Worm (Caenorhabditis elegans) whole organism, L3 larva: ENCODE data around the gene cdkl-1.

Source experiments
- ZK546.5 ChIP-seq: sonication (generic microtip); optimal IDR thresholded peaks from 2 replicates; lab custom pipeline; 2017; ENCODE audit warnings: missing biosample characterization, missing genetic modification characterization
- aly-2 ChIP-seq: fragments of 150-350 bp; optimal IDR thresholded peaks from 2 replicates; lab custom pipeline; 2014; ENCODE audit warnings: missing biosample characterization, missing genetic modification characterization
- ama-1 ChIP-seq: fragments of 150-350 bp; optimal IDR thresholded peaks from 2 replicates; lab custom pipeline; 2018
- ceh-16 ChIP-seq: sonication (generic microtip); optimal IDR thresholded peaks from 2 replicates; lab custom pipeline; 2017; ENCODE audit warnings: missing biosample characterization, missing genetic modification characterization
- ceh-28 ChIP-seq: fragments of 150-350 bp; optimal IDR thresholded peaks from 2 replicates; lab custom pipeline; 2014; ENCODE audit warnings: missing biosample characterization, missing genetic modification reagents, missing genetic modification characterization
- ceh-82 ChIP-seq: fragments of 150-350 bp; optimal IDR thresholded peaks from 2 replicates; lab custom pipeline; 2014; ENCODE audit warnings: missing biosample characterization, missing genetic modification characterization
- daf-12 ChIP-seq: fragments of 150-350 bp; optimal IDR thresholded peaks from 2 replicates; lab custom pipeline; 2014; ENCODE audit warnings: missing biosample characterization, missing genetic modification reagents, missing genetic modification characterization
- egl-27 ChIP-seq: sonication (generic microtip); optimal IDR thresholded peaks from 4 replicates; lab custom pipeline; 2017; ENCODE audit warnings: missing biosample characterization, missing genetic modification reagents, missing genetic modification characterization
- egl-5 ChIP-seq: fragments of 150-350 bp; optimal IDR thresholded peaks from 2 replicates; lab custom pipeline; 2017; ENCODE audit warnings: missing biosample characterization, missing genetic modification reagents, missing genetic modification characterization, inconsistent platforms
- elt-1 ChIP-seq: fragments of 150-350 bp; optimal IDR thresholded peaks from 2 replicates; lab custom pipeline; 2014; ENCODE audit warnings: missing biosample characterization, missing genetic modification characterization
- elt-2 ChIP-seq: sonication (generic microtip); optimal IDR thresholded peaks from 2 replicates; lab custom pipeline; 2016; ENCODE audit warnings: missing genetic modification reagents, mild to moderate bottlenecking, missing genetic modification characterization, missing compliant biosample characterization
- elt-3 ChIP-seq, 3 experiments: fragments of 150-350 bp in 1 of 3; sonication (generic microtip) in 2 of 3; optimal IDR thresholded peaks; 2 replicates in 2 of 3; 4 replicates in 1 of 3; lab custom pipeline; 2014 to 2017; ENCODE audit warnings: missing biosample characterization in 3 of 3, missing genetic modification characterization in 3 of 3
- fkh-10 ChIP-seq: sonication (generic microtip); optimal IDR thresholded peaks from 2 replicates; lab custom pipeline; 2017; ENCODE audit warnings: missing biosample characterization, missing genetic modification reagents, missing genetic modification characterization
- fos-1 ChIP-seq: fragments of 150-350 bp; optimal IDR thresholded peaks from 2 replicates; lab custom pipeline; 2014; ENCODE audit warnings: missing biosample characterization, missing genetic modification characterization
- hmg-11 ChIP-seq: sonication (generic microtip); optimal IDR thresholded peaks from 2 replicates; lab custom pipeline; 2016; ENCODE audit warnings: missing genetic modification characterization, missing compliant biosample characterization
- lin-15B ChIP-seq: fragments of 150-350 bp; optimal IDR thresholded peaks from 2 replicates; lab custom pipeline; 2014; ENCODE audit warnings: missing biosample characterization, missing genetic modification characterization
- lin-39 ChIP-seq: fragments of 150-350 bp; optimal IDR thresholded peaks from 2 replicates; lab custom pipeline; 2018; ENCODE audit warnings: missing biosample characterization, missing genetic modification reagents, missing genetic modification characterization
- lsy-12 ChIP-seq: sonication (generic microtip); optimal IDR thresholded peaks from 2 replicates; lab custom pipeline; 2016; ENCODE audit warnings: mild to moderate bottlenecking, missing genetic modification characterization, missing compliant biosample characterization
- mdl-1 ChIP-seq: fragments of 150-350 bp; optimal IDR thresholded peaks from 2 replicates; lab custom pipeline; 2014; ENCODE audit warnings: missing biosample characterization, missing genetic modification characterization
- mml-1 ChIP-seq: fragments of 150-350 bp; sonication (generic microtip); optimal IDR thresholded peaks from 3 replicates; lab custom pipeline; 2014; ENCODE audit warnings: missing biosample characterization, missing genetic modification characterization
- nfya-1 ChIP-seq: sonication (generic microtip); optimal IDR thresholded peaks from 2 replicates; lab custom pipeline; 2017; ENCODE audit warnings: missing genetic modification characterization, mild to moderate bottlenecking, missing compliant biosample characterization, antibody characterized with exemption, moderate library complexity; ENCODE audit not compliant: insufficient read depth
- nhr-11 ChIP-seq: fragments of 150-350 bp; optimal IDR thresholded peaks from 2 replicates; lab custom pipeline; 2014; ENCODE audit warnings: missing biosample characterization, missing genetic modification characterization
- nhr-12 ChIP-seq: fragments of 150-350 bp; optimal IDR thresholded peaks from 2 replicates; lab custom pipeline; 2014; ENCODE audit warnings: missing biosample characterization, missing genetic modification characterization
- nhr-23 ChIP-seq: fragments of 150-350 bp; optimal IDR thresholded peaks from 2 replicates; lab custom pipeline; 2014; ENCODE audit warnings: missing biosample characterization, missing genetic modification reagents, missing genetic modification characterization
- nhr-237 ChIP-seq: fragments of 150-350 bp; optimal IDR thresholded peaks from 2 replicates; lab custom pipeline; 2014; ENCODE audit warnings: missing biosample characterization, missing genetic modification characterization
- nhr-28 ChIP-seq: fragments of 150-350 bp; optimal IDR thresholded peaks from 2 replicates; lab custom pipeline; 2014; ENCODE audit warnings: missing biosample characterization, missing genetic modification characterization
- nhr-67 ChIP-seq: fragments of 150-350 bp; optimal IDR thresholded peaks from 2 replicates; lab custom pipeline; 2014; ENCODE audit warnings: missing biosample characterization, missing genetic modification characterization
- pha-4 ChIP-seq: fragments of 150-350 bp; optimal IDR thresholded peaks from 2 replicates; lab custom pipeline; 2014; ENCODE audit warnings: missing biosample characterization, missing genetic modification reagents, missing genetic modification characterization
- pqm-1 ChIP-seq: fragments of 150-350 bp; optimal IDR thresholded peaks from 2 replicates; lab custom pipeline; 2017; ENCODE audit warnings: missing biosample characterization, missing genetic modification characterization, inconsistent platforms
- skn-1 ChIP-seq: fragments of 150-350 bp; optimal IDR thresholded peaks from 2 replicates; lab custom pipeline; 2014; ENCODE audit warnings: missing biosample characterization, missing genetic modification characterization
- snpc-4 ChIP-seq: fragments of 150-350 bp; optimal IDR thresholded peaks from 2 replicates; lab custom pipeline; 2014; ENCODE audit warnings: missing biosample characterization, missing genetic modification characterization
- tbx-2 ChIP-seq: sonication (generic microtip); optimal IDR thresholded peaks from 2 replicates; lab custom pipeline; 2016; ENCODE audit warnings: mild to moderate bottlenecking, missing genetic modification characterization, missing compliant biosample characterization
- unc-39 ChIP-seq: sonication (generic microtip); optimal IDR thresholded peaks from 4 replicates; lab custom pipeline; 2017; ENCODE audit warnings: missing biosample characterization, missing genetic modification characterization
- zag-1 ChIP-seq: fragments of 150-350 bp; optimal IDR thresholded peaks from 2 replicates; lab custom pipeline; 2014; ENCODE audit warnings: missing biosample characterization, missing genetic modification characterization
- ztf-11 ChIP-seq: fragments of 150-350 bp; optimal IDR thresholded peaks from 2 replicates; lab custom pipeline; 2014; ENCODE audit warnings: missing biosample characterization, missing genetic modification characterization
- ztf-4 ChIP-seq: fragments of 150-350 bp; optimal IDR thresholded peaks from 2 replicates; lab custom pipeline; 2014; ENCODE audit warnings: missing biosample characterization, missing genetic modification characterization

The cdkl-1 gene

DNA sequence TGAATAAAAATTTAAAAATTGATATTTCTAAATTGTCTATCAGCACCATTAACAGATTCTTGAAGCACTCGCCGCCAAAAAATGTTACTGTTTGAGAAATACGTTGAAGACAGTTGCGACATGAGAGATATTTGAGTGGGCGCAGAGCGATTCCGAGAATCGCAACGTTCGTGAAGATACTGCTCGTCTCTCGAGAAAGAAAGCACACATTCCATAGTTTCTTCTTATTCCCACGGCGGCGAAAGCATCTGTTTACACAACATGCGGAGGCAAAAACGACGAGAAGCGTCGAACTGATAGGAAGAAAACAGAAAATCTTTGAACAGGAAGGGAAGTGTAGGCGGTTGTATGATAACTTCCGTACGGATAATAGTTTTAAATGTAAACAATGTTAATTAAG lies 16.2 kb upstream of the cdkl-1 start:
- TF ChIP-seq ztf-11 (tag; lab: Kevin White, UChicago) (no peak), snpc-4 (tag; lab: Kevin White, UChicago) (no peak), lsy-12 (tag; lab: Kevin White, UChicago) (no peak), ama-1 (lab: Kevin White, UChicago) (peak; percentile 75), nhr-67 (tag; lab: Kevin White, UChicago) (no peak), nfya-1 (tag; lab: Kevin White, UChicago) (peak; percentile 12), pha-4 (tag; lab: Kevin White, UChicago) (peak; percentile 36), nhr-11 (peak; percentile 90), tbx-2 (tag; lab: Kevin White, UChicago) (peak; percentile 17), ceh-28 (tag; lab: Kevin White, UChicago) (peak; percentile 1), ceh-82 (tag; lab: Kevin White, UChicago) (no peak), lin-39 (tag; lab: Kevin White, UChicago) (no peak), nhr-237 (tag; lab: Kevin White, UChicago) (no peak), lin-15B (tag; lab: Kevin White, UChicago) (peak; percentile 7)

DNA sequence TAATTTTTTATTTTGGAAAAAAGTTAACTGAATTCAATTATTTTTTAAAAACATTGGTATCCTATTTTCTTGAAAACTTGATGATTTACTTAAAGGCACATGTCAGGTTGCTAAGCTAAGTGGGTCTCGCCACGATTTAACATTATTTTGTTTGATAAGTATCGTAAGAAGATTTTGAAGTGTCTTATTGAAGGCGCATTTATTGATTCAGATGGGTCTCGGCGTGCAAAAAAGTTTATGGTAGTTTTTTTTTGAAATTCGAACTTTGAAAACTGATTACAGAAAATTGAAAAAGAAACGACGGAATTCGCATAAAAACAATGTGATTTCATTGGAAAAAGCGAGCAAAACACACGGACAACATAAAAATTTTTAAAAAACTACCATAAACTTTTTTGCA lies 15.7 kb upstream of the cdkl-1 start:
- TF ChIP-seq hmg-11 (tag; lab: Kevin White, UChicago) = no peak
- no peak for TF ChIP-seq ztf-11 (tag; lab: Kevin White, UChicago)
- TF ChIP-seq lin-15B (tag; lab: Kevin White, UChicago) = no peak
- TF ChIP-seq nhr-67 (tag; lab: Kevin White, UChicago) = no peak
- no peak for TF ChIP-seq fkh-10 (GFP tag; lab: Kevin White, UChicago)
- TF ChIP-seq ceh-16 (tag; lab: Kevin White, UChicago) = no peak
- TF ChIP-seq ZK546.5 (tag; lab: Kevin White, UChicago) = no peak
- no peak for TF ChIP-seq nhr-12 (tag; lab: Kevin White, UChicago)
- no peak for TF ChIP-seq aly-2

DNA sequence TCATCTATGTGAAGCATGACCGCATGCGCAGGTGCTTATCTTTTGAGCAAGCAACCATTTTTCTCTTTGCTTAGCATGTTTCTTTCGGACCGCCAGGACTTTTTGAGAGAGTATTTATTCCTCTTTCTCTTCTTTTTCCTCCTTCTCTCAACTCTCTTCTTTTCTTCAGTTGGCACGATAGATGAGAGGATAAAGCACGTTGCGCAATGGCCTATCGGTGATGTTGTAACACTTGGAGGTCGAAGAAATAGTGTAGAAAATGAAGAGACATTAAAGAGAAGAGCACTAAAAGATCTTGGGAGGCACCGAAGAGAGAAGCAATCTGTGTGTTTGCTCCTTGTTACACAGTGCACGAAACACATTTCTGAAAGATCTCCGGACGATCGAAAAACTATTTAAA lies 15.0 kb upstream of the cdkl-1 start:
- TF ChIP-seq nfya-1 (tag; lab: Kevin White, UChicago) (peak; percentile 73), aly-2 (no peak), hmg-11 (tag; lab: Kevin White, UChicago) (peak; percentile 21), lin-39 (tag; lab: Kevin White, UChicago) (peak; percentile 71), lin-15B (tag; lab: Kevin White, UChicago) (no peak), ztf-4 (tag; lab: Kevin White, UChicago) (no peak), mdl-1 (tag; lab: Kevin White, UChicago) (peak; percentile 57), daf-12 (tag; lab: Kevin White, UChicago) (no peak), mml-1 (tag; lab: Kevin White, UChicago) (no peak), ZK546.5 (tag; lab: Kevin White, UChicago) (no peak), unc-39 (no peak), pha-4 (tag; lab: Kevin White, UChicago) (no peak), elt-1 (tag; lab: Kevin White, UChicago) (no peak), egl-27 (tag; lab: Kevin White, UChicago) (no peak), elt-3 (tag; optimal IDR thresholded peaks at IDR 0.05; lab: Kevin White, UChicago) (no peak), nhr-23 (tag; lab: Kevin White, UChicago) (no peak)

DNA sequence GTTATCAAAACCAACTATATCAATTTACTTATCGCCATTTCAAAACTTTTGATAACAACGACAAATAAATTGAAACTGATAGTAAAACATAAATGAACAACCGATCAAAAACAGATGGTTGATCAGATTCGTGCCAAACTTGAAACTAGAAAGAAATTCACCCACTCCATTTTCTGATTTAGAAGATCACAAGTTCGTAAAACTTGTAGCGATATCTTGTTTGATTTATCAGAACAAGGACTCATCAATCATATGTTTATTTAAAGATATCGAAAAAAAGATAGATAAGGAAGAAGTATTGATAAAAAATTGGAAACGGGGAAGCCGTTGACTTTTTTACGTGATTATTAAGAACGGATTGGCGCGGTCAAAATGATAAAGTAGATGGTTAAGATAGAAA lies 11.6 kb upstream of the cdkl-1 start:
- TF ChIP-seq zag-1 (tag; lab: Kevin White, UChicago) (no peak), ztf-11 (tag; lab: Kevin White, UChicago) (no peak), elt-2 (tag; lab: Kevin White, UChicago) (peak; percentile 85), skn-1 (no peak), egl-5 (tag; lab: Kevin White, UChicago) (no peak), daf-12 (tag; lab: Kevin White, UChicago) (no peak), nhr-11 (no peak), pha-4 (tag; lab: Kevin White, UChicago) (no peak), fos-1 (no peak), nhr-28 (tag; lab: Kevin White, UChicago) (no peak), nfya-1 (tag; lab: Kevin White, UChicago) (no peak), pqm-1 (peak; percentile 35)
